Worm (Caenorhabditis elegans): ENCODE measurements around the gene din-1.

- TF ChIP-seq flt-1 (GFP tag; IDR thresholded peaks at IDR 0.05) (no peak), cog-1 (tag; optimal IDR thresholded peaks at IDR 0.05) (no peak), ztf-23 (GFP tag; IDR thresholded peaks at IDR 0.05) (no peak), ref-1 (GFP tag; conservative IDR thresholded peaks at IDR 0.05) (no peak), tab-1 (GFP tag; IDR thresholded peaks at IDR 0.05) (no peak), T22C8.4 (GFP tag; IDR thresholded peaks at IDR 0.05) (no peak), ztf-29 (GFP tag; IDR thresholded peaks at IDR 0.05) (no peak), klf-2 (GFP tag; conservative IDR thresholded peaks at IDR 0.05) (no peak), med-1 (GFP tag; optimal IDR thresholded peaks at IDR 0.05; ENCODE audit: insufficient read depth) (no peak)
Observed at ce11 chrII:11652125-11652524, 18.7 kb upstream of the din-1 start.
